Fruit fly (Drosophila melanogaster): ENCODE results near the gene Cyp6d5.

DNA sequence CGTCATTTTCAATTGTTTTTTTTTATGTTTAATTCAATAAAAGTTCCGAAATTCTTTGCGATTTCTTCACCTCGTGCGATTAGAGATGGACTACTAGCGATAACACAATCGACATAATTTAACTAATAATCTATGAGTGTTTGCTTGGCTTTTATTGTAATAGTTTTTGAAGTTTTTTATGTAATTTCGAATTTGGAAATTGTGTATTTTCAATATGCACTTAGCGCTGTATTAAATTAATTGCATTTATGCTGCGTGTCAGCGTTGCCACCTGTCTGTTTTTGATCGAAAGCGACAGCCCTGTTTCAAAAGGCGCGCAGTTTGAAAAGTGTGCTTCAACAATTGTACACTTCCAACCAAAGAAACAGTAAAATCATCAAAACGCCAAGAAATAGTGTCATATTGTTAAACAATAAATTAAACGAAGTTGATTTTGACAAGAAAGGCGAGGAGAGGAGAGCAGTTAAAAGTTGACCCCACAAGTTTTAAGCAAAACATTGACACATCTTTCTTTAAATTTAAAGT lies 7.0 kb downstream of the Cyp6d5 start, which contains the start of gene CG9922:
- TF ChIP-seq CG7045 (GFP tag; optimal IDR thresholded peaks at IDR 0.05), result no peak
- peak; percentile 15 for TF ChIP-seq tj (GFP tag; optimal IDR thresholded peaks at IDR 0.05)
- no peak for TF ChIP-seq cnc (optimal IDR thresholded peaks at IDR 0.05)
- no peak for TF ChIP-seq kay (GFP tag; ENCODE audit: borderline replicate concordance)
- TF ChIP-seq Hr96 (GFP tag; optimal IDR thresholded peaks at IDR 0.05), result no peak

All from whole organism, adult.